Fruit fly (Drosophila melanogaster) whole organism, prepupa: Measurements from ENCODE around the gene Hipk.

Source experiments
- CG10631 ChIP-seq: fragments of 200-800 bp; sonication (Bioruptor generic); optimal IDR thresholded peaks from 2 replicates; lab custom pipeline; 2016; ENCODE audit warnings: missing biosample characterization, missing genetic modification characterization
- CG10669 ChIP-seq: fragments of 200-800 bp; sonication (Bioruptor generic); optimal IDR thresholded peaks from 3 replicates; lab custom pipeline; 2018; ENCODE audit warnings: missing biosample characterization, mild to moderate bottlenecking, missing genetic modification characterization, moderate library complexity
- CG11294 ChIP-seq: fragments of 200-800 bp; sonication (Bioruptor generic); IDR thresholded peaks from 2 replicates; pipeline ENCODE4 v1.3.6; 2022; ENCODE audit warnings: missing biosample characterization, missing genetic modification characterization
- CG11762 ChIP-seq: fragments of 200-800 bp; sonication (Bioruptor generic); optimal IDR thresholded peaks from 3 replicates; lab custom pipeline; 2016; ENCODE audit warnings: missing biosample characterization, missing genetic modification characterization; ENCODE audit not compliant: insufficient read depth
- CG11902 ChIP-seq: fragments of 200-800 bp; sonication (Bioruptor generic); optimal IDR thresholded peaks from 3 replicates; lab custom pipeline; 2016; ENCODE audit warnings: missing biosample characterization, missing genetic modification characterization
- CG16779 ChIP-seq: fragments of 200-800 bp; sonication (Bioruptor generic); optimal IDR thresholded peaks from 3 replicates; lab custom pipeline; 2017; ENCODE audit warnings: missing biosample characterization, mild to moderate bottlenecking, missing genetic modification characterization
- CG31627 ChIP-seq: fragments of 200-800 bp; sonication (Bioruptor generic); optimal IDR thresholded peaks from 3 replicates; lab custom pipeline; 2016; ENCODE audit warnings: missing biosample characterization, missing genetic modification characterization
- CG32006 ChIP-seq: fragments of 200-800 bp; sonication (Bioruptor generic); optimal IDR thresholded peaks from 3 replicates; lab custom pipeline; 2017; ENCODE audit warnings: missing biosample characterization, mild to moderate bottlenecking, missing genetic modification characterization
- CG34406 ChIP-seq: fragments of 200-800 bp; sonication (Bioruptor generic); optimal IDR thresholded peaks from 3 replicates; lab custom pipeline; 2016; ENCODE audit warnings: missing biosample characterization, missing genetic modification characterization
- CG3919 ChIP-seq: fragments of 200-800 bp; sonication (Bioruptor generic); optimal IDR thresholded peaks from 3 replicates; lab custom pipeline; 2016; ENCODE audit warnings: missing biosample characterization, missing genetic modification characterization
- CG4318 ChIP-seq: fragments of 200-800 bp; sonication (Bioruptor generic); optimal IDR thresholded peaks from 3 replicates; lab custom pipeline; 2017; ENCODE audit warnings: missing biosample characterization, mild to moderate bottlenecking, missing genetic modification characterization
- CG6276 ChIP-seq: fragments of 200-800 bp; sonication (Bioruptor generic); optimal IDR thresholded peaks from 2 replicates; lab custom pipeline; 2017; ENCODE audit warnings: missing biosample characterization, mild to moderate bottlenecking, missing genetic modification characterization
- CG6792 ChIP-seq: fragments of 200-800 bp; sonication (Bioruptor generic); optimal IDR thresholded peaks from 3 replicates; lab custom pipeline; 2016; ENCODE audit warnings: missing biosample characterization, missing genetic modification characterization
- CG6808 ChIP-seq: fragments of 200-800 bp; sonication (Bioruptor generic); optimal IDR thresholded peaks from 3 replicates; lab custom pipeline; 2017; ENCODE audit warnings: missing biosample characterization, missing genetic modification characterization, mild to moderate bottlenecking, moderate library complexity, missing genetic modification reagents
- CG6854 ChIP-seq: fragments of 200-800 bp; sonication (Bioruptor generic); optimal IDR thresholded peaks from 2 replicates; lab custom pipeline; 2017; ENCODE audit warnings: missing biosample characterization, mild to moderate bottlenecking, missing genetic modification characterization
- CG8119 ChIP-seq: fragments of 200-800 bp; sonication (Bioruptor generic); IDR thresholded peaks from 3 replicates; pipeline ENCODE4 v1.3.6; 2022; ENCODE audit warnings: missing biosample characterization, missing genetic modification characterization
- CG8319 ChIP-seq: fragments of 200-800 bp; sonication (Bioruptor generic); optimal IDR thresholded peaks from 3 replicates; lab custom pipeline; 2016; ENCODE audit warnings: missing biosample characterization, missing genetic modification characterization
- CG8632 ChIP-seq: fragments of 200-800 bp; sonication (Bioruptor generic); optimal IDR thresholded peaks from 3 replicates; lab custom pipeline; 2016; ENCODE audit warnings: missing biosample characterization, missing genetic modification characterization
- CG9139 ChIP-seq: fragments of 200-800 bp; sonication (Bioruptor generic); optimal IDR thresholded peaks from 3 replicates; lab custom pipeline; 2017; ENCODE audit warnings: missing biosample characterization, mild to moderate bottlenecking, missing genetic modification characterization
- Eip75B ChIP-seq: fragments of 200-800 bp; sonication (Bioruptor generic); optimal IDR thresholded peaks from 3 replicates; lab custom pipeline; 2016; ENCODE audit warnings: missing biosample characterization, missing genetic modification characterization
- Eip78C ChIP-seq: fragments of 200-800 bp; sonication (Bioruptor generic); peaks from one replicate; lab custom pipeline; 2016; ENCODE audit warnings: missing biosample characterization, missing genetic modification characterization
- Eip93F ChIP-seq: fragments of 200-800 bp; sonication (Bioruptor generic); optimal IDR thresholded peaks from 2 replicates; lab custom pipeline; 2016; ENCODE audit warnings: missing biosample characterization, mild to moderate bottlenecking, missing genetic modification characterization
- Ets96B ChIP-seq: fragments of 200-800 bp; optimal IDR thresholded peaks from 2 replicates; lab custom pipeline; 2019; ENCODE audit warnings: missing biosample characterization, mild to moderate bottlenecking, missing genetic modification characterization, moderate library complexity
- Gug ChIP-seq: fragments of 200-800 bp; sonication (Bioruptor generic); IDR thresholded peaks from 2 replicates; pipeline ENCODE4 v1.3.6; 2022; ENCODE audit warnings: missing biosample characterization, missing genetic modification characterization
- Hr38 ChIP-seq: sonication (Bioruptor generic); optimal IDR thresholded peaks from 2 replicates; lab custom pipeline; 2016; ENCODE audit warnings: missing biosample characterization, missing genetic modification characterization
- Hr39 ChIP-seq: fragments of 200-800 bp; sonication (Bioruptor generic); optimal IDR thresholded peaks from 2 replicates; lab custom pipeline; 2016; ENCODE audit warnings: missing biosample characterization, missing genetic modification characterization
- Lpt ChIP-seq: fragments of 200-800 bp; sonication (Bioruptor generic); optimal IDR thresholded peaks from 3 replicates; lab custom pipeline; 2016; ENCODE audit warnings: missing biosample characterization, missing genetic modification characterization
- Met ChIP-seq: fragments of 200-800 bp; sonication (Bioruptor generic); optimal IDR thresholded peaks from 3 replicates; lab custom pipeline; 2016; ENCODE audit warnings: missing biosample characterization, missing genetic modification characterization
- OdsH ChIP-seq: fragments of 200-800 bp; sonication (Bioruptor generic); optimal IDR thresholded peaks from 3 replicates; lab custom pipeline; 2016; ENCODE audit warnings: missing biosample characterization, missing genetic modification characterization
- Smox ChIP-seq: fragments of 200-800 bp; sonication (Bioruptor generic); optimal IDR thresholded peaks from 3 replicates; lab custom pipeline; 2016; ENCODE audit warnings: missing biosample characterization, missing genetic modification characterization
- Sox102F ChIP-seq: fragments of 200-800 bp; sonication (Bioruptor generic); optimal IDR thresholded peaks from 2 replicates; lab custom pipeline; 2016; ENCODE audit warnings: missing biosample characterization, mild to moderate bottlenecking, missing genetic modification characterization
- Sox14 ChIP-seq: fragments of 200-800 bp; sonication (Bioruptor generic); optimal IDR thresholded peaks from 3 replicates; lab custom pipeline; 2016; ENCODE audit warnings: missing biosample characterization, missing genetic modification characterization
- Sox15 ChIP-seq: fragments of 200-800 bp; sonication (Bioruptor generic); optimal IDR thresholded peaks from 3 replicates; lab custom pipeline; 2016; ENCODE audit warnings: missing biosample characterization, missing genetic modification characterization
- achi ChIP-seq: fragments of 200-800 bp; sonication (Bioruptor generic); optimal IDR thresholded peaks from 3 replicates; lab custom pipeline; 2016; ENCODE audit warnings: missing biosample characterization, missing genetic modification characterization
- acj6 ChIP-seq: fragments of 200-800 bp; sonication (Bioruptor generic); optimal IDR thresholded peaks from 3 replicates; lab custom pipeline; 2016; ENCODE audit warnings: missing biosample characterization, missing genetic modification characterization
- cyc ChIP-seq: fragments of 200-800 bp; sonication (Bioruptor generic); optimal IDR thresholded peaks from 3 replicates; lab custom pipeline; 2016; ENCODE audit warnings: missing biosample characterization, missing genetic modification characterization
- dac ChIP-seq: fragments of 200-800 bp; sonication (Bioruptor generic); optimal IDR thresholded peaks from 2 replicates; lab custom pipeline; 2017; ENCODE audit warnings: missing biosample characterization, mild to moderate bottlenecking, missing genetic modification characterization
- dsx ChIP-seq: fragments of 200-800 bp; optimal IDR thresholded peaks from 3 replicates; lab custom pipeline; 2019; ENCODE audit warnings: missing biosample characterization, mild to moderate bottlenecking, missing genetic modification characterization, moderate library complexity; ENCODE audit not compliant: poor library complexity, severe bottlenecking
- eg ChIP-seq: fragments of 200-800 bp; sonication (Bioruptor generic); IDR thresholded peaks from 3 replicates; pipeline ENCODE4 v1.3.6; 2022; ENCODE audit warnings: missing biosample characterization, missing genetic modification characterization
- esn ChIP-seq: fragments of 200-800 bp; sonication (Bioruptor generic); optimal IDR thresholded peaks from 2 replicates; lab custom pipeline; 2016; ENCODE audit warnings: missing biosample characterization, mild to moderate bottlenecking, missing genetic modification characterization, moderate library complexity
- fd59A ChIP-seq: fragments of 200-800 bp; sonication (Bioruptor generic); optimal IDR thresholded peaks from 2 replicates; lab custom pipeline; 2017; ENCODE audit warnings: missing biosample characterization, mild to moderate bottlenecking, missing genetic modification characterization, missing genetic modification reagents
- fkh ChIP-seq: fragments of 200-800 bp; sonication (Bioruptor generic); optimal IDR thresholded peaks from 3 replicates; lab custom pipeline; 2017; ENCODE audit warnings: missing biosample characterization, mild to moderate bottlenecking, missing genetic modification characterization, moderate library complexity
- lz ChIP-seq: fragments of 200-800 bp; sonication (Bioruptor generic); optimal IDR thresholded peaks from 3 replicates; lab custom pipeline; 2016; ENCODE audit warnings: missing biosample characterization, missing genetic modification characterization
- net ChIP-seq: fragments of 200-800 bp; sonication (Bioruptor generic); optimal IDR thresholded peaks from 3 replicates; lab custom pipeline; 2016; ENCODE audit warnings: missing biosample characterization, missing genetic modification characterization
- pdm3 ChIP-seq: fragments of 200-800 bp; sonication (Bioruptor generic); optimal IDR thresholded peaks from 3 replicates; lab custom pipeline; 2016; ENCODE audit warnings: missing biosample characterization, missing genetic modification characterization
- salr ChIP-seq, 2 experiments: fragments of 200-800 bp; sonication (Bioruptor generic); optimal IDR thresholded peaks; 3 replicates each; lab custom pipeline; 2016 to 2018; ENCODE audit warnings: missing biosample characterization in 2 of 2, missing genetic modification characterization in 2 of 2, mild to moderate bottlenecking in 1 of 2
- spab ChIP-seq: fragments of 200-800 bp; sonication (Bioruptor generic); optimal IDR thresholded peaks from 2 replicates; lab custom pipeline; 2017; ENCODE audit warnings: missing biosample characterization, mild to moderate bottlenecking, missing genetic modification characterization, missing genetic modification reagents
- ss ChIP-seq, 2 experiments: fragments of 200-800 bp; sonication (Bioruptor generic); optimal IDR thresholded peaks; 2 replicates in 1 of 2; 3 replicates in 1 of 2; lab custom pipeline; 2017 to 2018; ENCODE audit warnings: mild to moderate bottlenecking in 2 of 2, missing biosample characterization in 2 of 2, missing genetic modification characterization in 2 of 2, moderate library complexity in 1 of 2
- svp ChIP-seq: fragments of 200-800 bp; sonication (Bioruptor generic); peaks from one replicate; lab custom pipeline; 2016; ENCODE audit warnings: missing biosample characterization, missing genetic modification characterization
- topi ChIP-seq: fragments of 200-800 bp; sonication (Bioruptor generic); optimal IDR thresholded peaks from 3 replicates; lab custom pipeline; 2016; ENCODE audit warnings: missing biosample characterization, missing genetic modification characterization
- vri ChIP-seq: fragments of 200-800 bp; sonication (Bioruptor generic); optimal IDR thresholded peaks from 3 replicates; lab custom pipeline; 2016; ENCODE audit warnings: missing biosample characterization, mild to moderate bottlenecking, missing genetic modification characterization

Hipk gene

DNA sequence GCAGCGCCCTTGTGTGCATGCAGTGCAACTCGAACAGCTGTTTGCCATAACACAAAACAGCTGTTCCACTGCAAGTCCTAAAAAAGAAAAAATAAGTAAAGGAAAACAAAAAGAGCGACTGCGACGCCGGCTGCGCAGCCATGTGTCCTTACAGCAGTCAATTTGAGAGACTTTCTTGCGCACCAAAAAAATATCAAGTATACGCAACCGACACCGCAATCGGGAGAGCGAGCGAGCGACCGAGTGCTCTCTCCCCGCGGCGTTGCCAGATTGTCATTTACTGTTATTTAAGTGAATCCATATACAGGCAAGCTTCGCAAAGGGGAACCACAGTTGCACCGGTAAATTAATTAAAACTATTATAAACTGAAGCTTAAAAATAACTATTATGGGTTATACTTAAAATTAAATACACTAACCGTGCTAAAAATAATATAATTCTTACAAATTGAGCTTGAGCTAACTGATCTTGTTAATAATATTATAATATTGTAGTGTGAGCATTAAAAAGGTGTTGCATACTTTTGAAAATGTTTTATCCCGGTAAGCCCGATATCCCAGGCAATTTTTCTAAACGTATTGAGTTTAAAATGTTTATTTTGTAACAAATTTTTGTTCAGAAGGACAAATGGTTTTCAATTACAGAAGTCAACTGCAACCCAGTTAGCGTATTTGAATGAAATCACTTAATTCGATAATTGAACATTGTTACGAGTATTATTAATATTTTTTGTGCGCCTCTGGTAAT, 87.2 kb downstream of the Hipk start:
- TF ChIP-seq spab (GFP tag; lab: Kevin White, UChicago) (no peak), Ets96B (no peak), salr (GFP tag; optimal IDR thresholded peaks at IDR 0.05; lab: Kevin White, UChicago) (peak in 1 of 2 experiments; percentile 33), Sox15 (GFP tag; lab: Kevin White, UChicago) (no peak), Lpt (GFP tag; lab: Kevin White, UChicago) (no peak), ss (GFP tag; optimal IDR thresholded peaks at IDR 0.05; lab: Kevin White, UChicago) (peak in 1 of 2 experiments; percentile 52), achi (GFP tag; lab: Kevin White, UChicago) (peak; percentile 37), fkh (GFP tag; lab: Kevin White, UChicago) (no peak), CG31627 (GFP tag; lab: Kevin White, UChicago) (peak; percentile 25), CG10669 (GFP tag; lab: Kevin White, UChicago) (peak; percentile 8), CG16779 (peak; percentile 41), Hr39 (peak; percentile 19), Eip78C (GFP tag; lab: Kevin White, UChicago) (peak; percentile 74), OdsH (GFP tag; lab: Kevin White, UChicago) (peak; percentile 48), Gug (GFP tag; lab: Robert Waterston, UW) (no peak), CG8319 (no peak), Sox102F (GFP tag; lab: Kevin White, UChicago) (peak; percentile 52), CG10631 (GFP tag; lab: Kevin White, UChicago) (peak; percentile 7), CG6854 (GFP tag; lab: Kevin White, UChicago) (peak; percentile 41), cyc (GFP tag; lab: Kevin White, UChicago) (peak; percentile 7), CG11762 (GFP tag; lab: Kevin White, UChicago) (no peak), Hr38 (GFP tag; lab: Kevin White, UChicago) (no peak), dac (GFP tag; lab: Kevin White, UChicago) (no peak), topi (GFP tag; lab: Kevin White, UChicago) (peak; percentile 22), lz (GFP tag; lab: Kevin White, UChicago) (peak; percentile 41), esn (GFP tag; lab: Kevin White, UChicago) (peak; percentile 43), CG32006 (GFP tag; lab: Kevin White, UChicago) (peak; percentile 13), CG9139 (GFP tag; lab: Kevin White, UChicago) (peak; percentile 5), CG11294 (GFP tag; lab: Robert Waterston, UW) (peak; percentile 12; the same call in 1 of the 2 replicates), CG8119 (peak; percentile 41; the same call in 1 of the 3 replicates), dsx (GFP tag; lab: Kevin White, UChicago) (no peak), CG6808 (GFP tag; lab: Kevin White, UChicago) (no peak), CG4318 (no peak), CG11902 (GFP tag; lab: Kevin White, UChicago) (no peak), Eip93F (no peak), eg (GFP tag; lab: Robert Waterston, UW) (peak; percentile 57), Sox14 (GFP tag; lab: Kevin White, UChicago) (no peak), fd59A (GFP tag; lab: Kevin White, UChicago) (no peak), pdm3 (GFP tag; lab: Kevin White, UChicago) (peak; percentile 39), CG6792 (GFP tag; lab: Kevin White, UChicago) (no peak), net (GFP tag; lab: Kevin White, UChicago) (peak; percentile 3), Met (GFP tag; lab: Kevin White, UChicago) (peak; percentile 56), vri (GFP tag; lab: Kevin White, UChicago) (peak; percentile 24), Eip75B (GFP tag; lab: Kevin White, UChicago) (peak; percentile 21), CG8632 (GFP tag; lab: Kevin White, UChicago) (peak; percentile 19), CG6276 (GFP tag; lab: Kevin White, UChicago) (peak; percentile 6), acj6 (GFP tag; lab: Kevin White, UChicago) (peak; percentile 47), CG3919 (GFP tag; lab: Kevin White, UChicago) (peak; percentile 10), CG34406 (GFP tag; lab: Kevin White, UChicago) (no peak), Smox (GFP tag; lab: Kevin White, UChicago) (peak; percentile 45), svp (GFP tag; lab: Kevin White, UChicago) (peak; percentile 67)
